Fruit fly (Drosophila melanogaster): ENCODE data around the gene CG7024.

The CG7024 gene

dm6 chrX:4686723-4687122 is 18.4 kb upstream of the CG7024 start, which contains the start of gene Pp2C1 (continued):
- TF ChIP-seq HmgZ (tag; optimal IDR thresholded peaks at IDR 0.05), result no peak
- no peak for TF ChIP-seq MTF-1 (GFP tag; optimal IDR thresholded peaks at IDR 0.05; ENCODE audit: borderline replicate concordance)
- TF ChIP-seq H2.0 (GFP tag; IDR thresholded peaks at IDR 0.05), result no peak
- no peak for TF ChIP-seq CG12236 (GFP tag; optimal IDR thresholded peaks at IDR 0.05)
- no peak for TF ChIP-seq seq (GFP tag; IDR thresholded peaks at IDR 0.05)
- no peak for TF ChIP-seq gt (GFP tag; IDR thresholded peaks at IDR 0.05)
- no peak for TF ChIP-seq CG17385 (GFP tag; optimal IDR thresholded peaks at IDR 0.05)
- TF ChIP-seq Lim3 (GFP tag; IDR thresholded peaks at IDR 0.05), result no peak
- no peak for TF ChIP-seq Hr51 (GFP tag; optimal IDR thresholded peaks at IDR 0.05)
- TF ChIP-seq Stat92E (GFP tag; optimal IDR thresholded peaks at IDR 0.05), result no peak
- no peak for TF ChIP-seq nerfin-1 (tag; optimal IDR thresholded peaks at IDR 0.05)
- no peak for TF ChIP-seq NC2β (GFP tag; optimal IDR thresholded peaks at IDR 0.05)
- TF ChIP-seq NfI (GFP tag; optimal IDR thresholded peaks at IDR 0.05), result no peak
- no peak for TF ChIP-seq CG8388 (GFP tag; optimal IDR thresholded peaks at IDR 0.05)
- TF ChIP-seq grn (GFP tag; optimal IDR thresholded peaks at IDR 0.05), result no peak
- no peak for TF ChIP-seq Optix (GFP tag; IDR thresholded peaks at IDR 0.05)
- no peak for TF ChIP-seq oc (tag; optimal IDR thresholded peaks at IDR 0.05)
- TF ChIP-seq CG12942 (GFP tag; optimal IDR thresholded peaks at IDR 0.05), result no peak
- no peak for TF ChIP-seq CG13424 (tag; optimal IDR thresholded peaks at IDR 0.05)
- TF ChIP-seq Dp (GFP tag; optimal IDR thresholded peaks at IDR 0.05), result peak; percentile 39
- TF ChIP-seq CG10959 (GFP tag; IDR thresholded peaks at IDR 0.05), result no peak
- TF ChIP-seq Dfd (GFP tag; optimal IDR thresholded peaks at IDR 0.05), result no peak
- no peak for TF ChIP-seq CG18262 (tag; optimal IDR thresholded peaks at IDR 0.05)
- TF ChIP-seq pfk (GFP tag; optimal IDR thresholded peaks at IDR 0.05), result no peak
- no peak for TF ChIP-seq Nf-YA (GFP tag; IDR thresholded peaks at IDR 0.05)
- TF ChIP-seq pan (optimal IDR thresholded peaks at IDR 0.05), result no peak
- no peak for TF ChIP-seq pan (GFP tag; optimal IDR thresholded peaks at IDR 0.05 in 1 of 2, IDR thresholded peaks at IDR 0.05 in 1 of 2)
- peak; percentile 14 for TF ChIP-seq Myb (GFP tag; optimal IDR thresholded peaks at IDR 0.05)
- TF ChIP-seq dimm (GFP tag; IDR thresholded peaks at IDR 0.05), result no peak
- no peak for TF ChIP-seq CG11093 (GFP tag; IDR thresholded peaks at IDR 0.05)
- TF ChIP-seq CG2889 (GFP tag; IDR thresholded peaks at IDR 0.05), result no peak
- TF ChIP-seq en (GFP tag; optimal IDR thresholded peaks at IDR 0.05), result no peak
- TF ChIP-seq nmo (GFP tag; optimal IDR thresholded peaks at IDR 0.05), result peak; percentile 11
- no peak for TF ChIP-seq Spps (tag; optimal IDR thresholded peaks at IDR 0.05)
- TF ChIP-seq az2 (GFP tag; optimal IDR thresholded peaks at IDR 0.05), result no peak
- no peak for TF ChIP-seq zfh1 (GFP tag; IDR thresholded peaks at IDR 0.05)
- TF ChIP-seq trh (GFP tag; optimal IDR thresholded peaks at IDR 0.05), result no peak
- no peak for TF ChIP-seq CG31224 (GFP tag; IDR thresholded peaks at IDR 0.05)
- no peak for TF ChIP-seq CG30020 (tag; optimal IDR thresholded peaks at IDR 0.05)
- TF ChIP-seq NC2α (GFP tag; optimal IDR thresholded peaks at IDR 0.05), result no peak
- peak; percentile 68; the same call in 1 of the 2 replicates for TF ChIP-seq nerfin-2 (GFP tag; IDR thresholded peaks at IDR 0.05; ENCODE audit: partially characterized antibody)
- no peak for TF ChIP-seq bab2 (GFP tag; optimal IDR thresholded peaks at IDR 0.05)
- TF ChIP-seq ken (GFP tag; IDR thresholded peaks at IDR 0.05), result no peak
- TF ChIP-seq CG7839 (tag; optimal IDR thresholded peaks at IDR 0.05), result no peak
- no peak for TF ChIP-seq so (GFP tag; IDR thresholded peaks at IDR 0.05)
- TF ChIP-seq Bgb (GFP tag; IDR thresholded peaks at IDR 0.05; ENCODE audit: partially characterized antibody), result peak; percentile 80
- no peak for TF ChIP-seq CG12219 (GFP tag; optimal IDR thresholded peaks at IDR 0.05)
- TF ChIP-seq CG11723 (GFP tag; optimal IDR thresholded peaks at IDR 0.05), result no peak
- TF ChIP-seq CG10321 (GFP tag; IDR thresholded peaks at IDR 0.05), result no peak; the same call in 1 of the 2 replicates
- TF ChIP-seq CG4404 (GFP tag; IDR thresholded peaks at IDR 0.05), result no peak
- TF ChIP-seq disco-r (GFP tag; optimal IDR thresholded peaks at IDR 0.05), result no peak
- TF ChIP-seq CG8359 (GFP tag; optimal IDR thresholded peaks at IDR 0.05; ENCODE audit: borderline replicate concordance), result no peak

All from whole organism, embryonic.